Fruit fly (Drosophila melanogaster) whole organism, embryonic: ENCODE measurements around the gene CG17233.
A peak's percentile ranks its signal among the peaks of the same experiment; 100 is the strongest.

Source experiments
- Ada2b ChIP-seq: fragments of 200-800 bp; sonication (Bioruptor generic); IDR thresholded peaks from 2 replicates; pipeline ENCODE4 v1.3.6; 2022; ENCODE audit warnings: missing biosample characterization, missing genetic modification characterization
- Adf1 ChIP-seq: fragments of 200-800 bp; sonication (Bioruptor generic); IDR thresholded peaks from 2 replicates; pipeline ENCODE4 v1.3.6; 2022; ENCODE audit warnings: missing biosample characterization, missing genetic modification characterization
- Atf-2 ChIP-seq: fragments of 200-800 bp; sonication (Bioruptor generic); optimal IDR thresholded peaks from 2 replicates; lab custom pipeline; 2016; ENCODE audit warnings: missing biosample characterization, missing genetic modification characterization
- C15 ChIP-seq: fragments of 200-800 bp; sonication (Bioruptor generic); IDR thresholded peaks from 3 replicates; pipeline ENCODE4 v1.3.6; 2022; ENCODE audit warnings: missing biosample characterization, missing genetic modification characterization
- CG12104 ChIP-seq: fragments of 200-800 bp; sonication (Bioruptor generic); optimal IDR thresholded peaks from 3 replicates; lab custom pipeline; 2016; ENCODE audit warnings: missing biosample characterization, missing genetic modification characterization
- CG12155 ChIP-seq: fragments of 200-800 bp; sonication (Bioruptor generic); optimal IDR thresholded peaks from 3 replicates; lab custom pipeline; 2016; ENCODE audit warnings: missing biosample characterization, missing genetic modification characterization
- CG12942 ChIP-seq: fragments of 200-800 bp; sonication (Bioruptor generic); optimal IDR thresholded peaks from 3 replicates; lab custom pipeline; 2016; ENCODE audit warnings: missing biosample characterization, missing genetic modification characterization
- CG16815 ChIP-seq: fragments of 200-800 bp; sonication (Bioruptor generic); optimal IDR thresholded peaks from 3 replicates; lab custom pipeline; 2017; ENCODE audit warnings: missing biosample characterization, mild to moderate bottlenecking, missing genetic modification characterization
- CG17186 ChIP-seq: fragments of 200-800 bp; sonication (Bioruptor generic); optimal IDR thresholded peaks from 3 replicates; lab custom pipeline; 2017; ENCODE audit warnings: missing biosample characterization, missing genetic modification reagents, missing genetic modification characterization
- CG17328 ChIP-seq: fragments of 200-800 bp; sonication (Bioruptor generic); IDR thresholded peaks from 2 replicates; pipeline ENCODE4 v1.3.6; 2022; ENCODE audit warnings: missing biosample characterization, missing genetic modification characterization
- CG2129 ChIP-seq: fragments of 200-800 bp; sonication (Bioruptor generic); IDR thresholded peaks from 2 replicates; pipeline ENCODE4 v1.3.6; 2022; ENCODE audit warnings: missing biosample characterization, missing genetic modification characterization; ENCODE audit not compliant: partially characterized antibody
- CG2875 ChIP-seq: fragments of 200-800 bp; sonication (Bioruptor generic); optimal IDR thresholded peaks from 2 replicates; lab custom pipeline; 2017; ENCODE audit warnings: missing biosample characterization, mild to moderate bottlenecking, missing genetic modification characterization, missing genetic modification reagents
- CG31224 ChIP-seq: fragments of 200-800 bp; sonication (Bioruptor generic); IDR thresholded peaks from 2 replicates; pipeline ENCODE4 v1.3.6; 2022; ENCODE audit warnings: missing biosample characterization, missing genetic modification characterization
- CG33557 ChIP-seq: fragments of 200-800 bp; sonication (Bioruptor generic); optimal IDR thresholded peaks from 2 replicates; lab custom pipeline; 2019; ENCODE audit warnings: missing biosample characterization, mild to moderate bottlenecking, missing genetic modification characterization, moderate library complexity
- CG4404 ChIP-seq: fragments of 200-800 bp; sonication (Bioruptor generic); IDR thresholded peaks from 2 replicates; pipeline ENCODE4 v1.3.6; 2022; ENCODE audit warnings: missing biosample characterization, missing genetic modification characterization
- CG7786 ChIP-seq: fragments of 200-800 bp; sonication (Bioruptor generic); optimal IDR thresholded peaks from 2 replicates; lab custom pipeline; 2016; ENCODE audit warnings: missing biosample characterization, missing genetic modification characterization
- CG8359 ChIP-seq: fragments of 200-800 bp; sonication (Bioruptor generic); optimal IDR thresholded peaks from 2 replicates; lab custom pipeline; 2017; ENCODE audit warnings: missing biosample characterization, mild to moderate bottlenecking, missing genetic modification characterization, borderline replicate concordance
- CG9932 ChIP-seq: fragments of 200-800 bp; sonication (Bioruptor generic); IDR thresholded peaks from 2 replicates; pipeline ENCODE4 v1.3.6; 2022; ENCODE audit warnings: missing biosample characterization, missing genetic modification characterization
- CoRest ChIP-seq: fragments of 200-800 bp; sonication (Bioruptor generic); optimal IDR thresholded peaks from 3 replicates; lab custom pipeline; 2018; ENCODE audit warnings: missing biosample characterization, mild to moderate bottlenecking, missing genetic modification characterization, moderate library complexity
- Dek ChIP-seq: fragments of 200-800 bp; sonication (Bioruptor generic); optimal IDR thresholded peaks from 3 replicates; lab custom pipeline; 2019; ENCODE audit warnings: missing biosample characterization, mild to moderate bottlenecking, missing genetic modification characterization, moderate library complexity
- ERR ChIP-seq: fragments of 200-800 bp; sonication (Bioruptor generic); optimal IDR thresholded peaks from 2 replicates; lab custom pipeline; 2016; ENCODE audit warnings: missing biosample characterization, missing genetic modification characterization
- Gug ChIP-seq: fragments of 200-800 bp; sonication (Bioruptor generic); IDR thresholded peaks from 4 replicates; pipeline ENCODE4 v1.3.6; 2022; ENCODE audit warnings: missing biosample characterization, missing genetic modification characterization
- HHEX ChIP-seq: fragments of 200-800 bp; sonication (Bioruptor generic); optimal IDR thresholded peaks from 3 replicates; lab custom pipeline; 2017; ENCODE audit warnings: missing biosample characterization, mild to moderate bottlenecking, missing genetic modification characterization, missing genetic modification reagents
- HLH4C ChIP-seq: fragments of 200-800 bp; sonication (Bioruptor generic); IDR thresholded peaks from 3 replicates; pipeline ENCODE4 v1.3.6; 2022; ENCODE audit warnings: missing biosample characterization, missing genetic modification characterization; ENCODE audit not compliant: partially characterized antibody
- HLH54F ChIP-seq: fragments of 200-800 bp; sonication (Bioruptor generic); optimal IDR thresholded peaks from 3 replicates; lab custom pipeline; 2016; ENCODE audit warnings: missing biosample characterization, missing genetic modification characterization
- Lim3 ChIP-seq: fragments of 200-800 bp; sonication (Bioruptor generic); IDR thresholded peaks from 2 replicates; pipeline ENCODE4 v1.3.6; 2022; ENCODE audit warnings: missing biosample characterization, missing genetic modification characterization
- Meics ChIP-seq: fragments of 200-800 bp; sonication (Bioruptor generic); optimal IDR thresholded peaks from 2 replicates; lab custom pipeline; 2017; ENCODE audit warnings: missing biosample characterization, mild to moderate bottlenecking, missing genetic modification characterization
- Mrtf ChIP-seq: fragments of 200-800 bp; sonication (Bioruptor generic); IDR thresholded peaks from 3 replicates; pipeline ENCODE4 v1.3.6; 2022; ENCODE audit warnings: missing biosample characterization, missing genetic modification characterization
- NfI ChIP-seq: fragments of 200-800 bp; sonication (Bioruptor generic); optimal IDR thresholded peaks from 3 replicates; lab custom pipeline; 2018; ENCODE audit warnings: missing biosample characterization, mild to moderate bottlenecking, missing genetic modification characterization, moderate library complexity
- Ptx1 ChIP-seq: fragments of 200-800 bp; sonication (Bioruptor generic); IDR thresholded peaks from 2 replicates; pipeline ENCODE4 v1.3.6; 2022; ENCODE audit warnings: missing biosample characterization, missing genetic modification characterization
- Spps ChIP-seq: fragments of 200-800 bp; sonication (Bioruptor generic); optimal IDR thresholded peaks from 2 replicates; lab custom pipeline; 2018; ENCODE audit warnings: missing biosample characterization, mild to moderate bottlenecking, missing genetic modification characterization
- al ChIP-seq: fragments of 200-800 bp; sonication (Bioruptor generic); IDR thresholded peaks from 2 replicates; pipeline ENCODE4 v1.3.6; 2022; ENCODE audit warnings: missing biosample characterization, missing genetic modification characterization
- ap ChIP-seq: fragments of 200-800 bp; sonication (Bioruptor generic); IDR thresholded peaks from 2 replicates; pipeline ENCODE4 v1.3.6; 2022; ENCODE audit warnings: missing biosample characterization, missing genetic modification characterization
- cas ChIP-seq: fragments of 200-800 bp; sonication (Bioruptor generic); IDR thresholded peaks from 2 replicates; pipeline ENCODE4 v1.3.6; 2022; ENCODE audit warnings: missing biosample characterization, missing genetic modification characterization
- chif ChIP-seq, 2 experiments: fragments of 200-800 bp; sonication (Bioruptor generic); optimal IDR thresholded peaks; 3 replicates each; lab custom pipeline; 2016; ENCODE audit warnings: missing biosample characterization in 2 of 2, missing genetic modification characterization in 2 of 2
- cwo ChIP-seq: fragments of 200-800 bp; sonication (Bioruptor generic); optimal IDR thresholded peaks from 3 replicates; lab custom pipeline; 2017; ENCODE audit warnings: missing biosample characterization, missing genetic modification characterization, mild to moderate bottlenecking, moderate library complexity, missing genetic modification reagents
- dpn ChIP-seq, 2 experiments: fragments of 200-800 bp; sonication (Bioruptor generic); optimal IDR thresholded peaks; 3 replicates each; lab custom pipeline; 2016; ENCODE audit warnings: missing biosample characterization in 2 of 2, missing genetic modification characterization in 2 of 2
- ems ChIP-seq: fragments of 200-800 bp; sonication (Bioruptor generic); optimal IDR thresholded peaks from 3 replicates; lab custom pipeline; 2016; ENCODE audit warnings: missing biosample characterization, missing genetic modification characterization
- fd3F ChIP-seq: fragments of 200-800 bp; sonication (Bioruptor generic); optimal IDR thresholded peaks from 2 replicates; lab custom pipeline; 2018; ENCODE audit warnings: missing biosample characterization, mild to moderate bottlenecking, missing genetic modification characterization, moderate library complexity
- gsb-n ChIP-seq: fragments of 200-800 bp; sonication (Bioruptor generic); optimal IDR thresholded peaks from 3 replicates; lab custom pipeline; 2018; ENCODE audit warnings: missing biosample characterization, mild to moderate bottlenecking, missing genetic modification characterization
- hth ChIP-seq: fragments of >200 bp; optimal IDR thresholded peaks from 2 replicates; lab custom pipeline; 2017; ENCODE audit warnings: inconsistent platforms
- kni ChIP-seq: fragments of 200-800 bp; sonication (Bioruptor generic); optimal IDR thresholded peaks from 3 replicates; lab custom pipeline; 2017; ENCODE audit warnings: mild to moderate bottlenecking, missing biosample characterization, missing genetic modification reagents, missing genetic modification characterization
- phol ChIP-seq: fragments of 200-800 bp; sonication (Bioruptor generic); optimal IDR thresholded peaks from 3 replicates; lab custom pipeline; 2018; ENCODE audit warnings: missing biosample characterization, mild to moderate bottlenecking, missing genetic modification characterization, moderate library complexity
- seq ChIP-seq: fragments of 200-800 bp; sonication (Bioruptor generic); IDR thresholded peaks from 2 replicates; pipeline ENCODE4 v1.3.6; 2022; ENCODE audit warnings: missing biosample characterization, missing genetic modification characterization
- slp2 ChIP-seq: fragments of 200-800 bp; sonication (Bioruptor generic); optimal IDR thresholded peaks from 2 replicates; lab custom pipeline; 2016; ENCODE audit warnings: missing biosample characterization, missing genetic modification characterization
- ssp ChIP-seq: fragments of 200-800 bp; sonication (Bioruptor generic); IDR thresholded peaks from 2 replicates; pipeline ENCODE4 v1.3.6; 2022; ENCODE audit warnings: missing biosample characterization, missing genetic modification characterization
- trh ChIP-seq: fragments of 200-800 bp; sonication (Bioruptor generic); optimal IDR thresholded peaks from 2 replicates; lab custom pipeline; 2016; ENCODE audit warnings: missing biosample characterization, missing genetic modification characterization
- wdn ChIP-seq: fragments of 200-800 bp; sonication (Bioruptor generic); IDR thresholded peaks from 2 replicates; pipeline ENCODE4 v1.3.6; 2022; ENCODE audit warnings: missing biosample characterization, missing genetic modification characterization
- zf30C ChIP-seq: fragments of 200-800 bp; sonication (Bioruptor generic); optimal IDR thresholded peaks from 3 replicates; lab custom pipeline; 2018; ENCODE audit warnings: missing biosample characterization, mild to moderate bottlenecking, missing genetic modification characterization

Gene CG17233

DNA sequence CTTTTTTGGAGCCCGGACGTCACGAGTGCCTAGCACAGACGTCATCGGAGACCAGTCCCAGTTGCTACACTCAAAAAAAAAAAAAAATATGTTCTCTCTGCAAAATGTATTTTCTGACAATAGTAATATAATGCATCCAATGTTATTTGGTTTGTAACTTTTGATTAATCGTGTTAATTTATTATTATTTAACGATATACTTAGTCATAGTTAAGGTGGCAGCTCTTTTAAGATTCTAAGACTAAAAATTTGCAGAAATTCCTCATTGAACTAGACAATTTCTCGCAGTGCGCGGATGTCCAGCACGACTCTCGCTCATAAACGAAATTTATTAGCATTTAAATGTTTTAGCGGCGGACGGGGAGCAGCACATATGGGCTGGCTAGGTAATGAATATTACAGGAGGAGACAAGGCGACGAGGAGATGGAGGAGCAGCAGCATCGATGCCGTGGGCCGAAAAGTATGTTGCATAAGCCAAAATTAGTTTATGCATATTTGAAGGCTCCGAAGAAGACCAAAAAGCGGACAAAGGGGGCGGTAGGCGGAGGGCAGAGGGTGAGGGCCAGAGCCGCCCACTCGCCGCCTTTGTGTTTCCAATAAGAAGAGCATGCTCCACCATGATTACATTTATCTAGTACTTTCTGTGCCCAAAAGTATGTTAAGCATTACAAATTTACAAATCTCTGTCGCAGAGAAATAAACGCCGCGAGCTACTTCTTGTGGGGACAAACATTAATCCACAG lies 58.2 kb downstream of the CG17233 start (continued):
- TF ChIP-seq gsb-n (tag; lab: Kevin White, UChicago) (no peak), Gug (GFP tag; lab: Robert Waterston, UW) (peak; percentile 33; the same call in 2 of the 4 replicates), al (GFP tag; lab: Robert Waterston, UW) (peak; percentile 51), Spps (tag; lab: Kevin White, UChicago) (no peak), ssp (GFP tag; lab: Robert Waterston, UW) (peak; percentile 10; the same call in 1 of the 2 replicates), Atf-2 (peak; percentile 32), CG33557 (GFP tag; lab: Kevin White, UChicago) (no peak), cwo (GFP tag; lab: Kevin White, UChicago) (peak; percentile 59), CG16815 (GFP tag; lab: Kevin White, UChicago) (peak; percentile 59), HLH54F (peak; percentile 28), HLH4C (GFP tag; lab: Robert Waterston, UW) (no peak), kni (GFP tag; lab: Kevin White, UChicago) (no peak), CG17186 (GFP tag; lab: Kevin White, UChicago) (no peak), CG7786 (GFP tag; lab: Kevin White, UChicago) (peak; percentile 30), CG2875 (GFP tag; lab: Kevin White, UChicago) (peak; percentile 25), phol (tag; lab: Kevin White, UChicago) (peak; percentile 60), Meics (GFP tag; lab: Kevin White, UChicago) (peak; percentile 61), ems (GFP tag; lab: Kevin White, UChicago) (no peak), Ptx1 (GFP tag; lab: Robert Waterston, UW) (peak; percentile 46; the same call in 1 of the 2 replicates), CG12942 (GFP tag; lab: Kevin White, UChicago) (peak; percentile 14), dpn (GFP tag; optimal IDR thresholded peaks at IDR 0.05; lab: Kevin White, UChicago) (peak in 1 of 2 experiments; percentile 17), CG12104 (peak; percentile 48), fd3F (GFP tag; lab: Kevin White, UChicago) (peak; percentile 17), CG2129 (GFP tag; lab: Robert Waterston, UW) (no peak), Lim3 (GFP tag; lab: Robert Waterston, UW) (no peak), CG17328 (0 out of 2 replicates have a peak, but pooled peaks have one; percentile 19), NfI (GFP tag; lab: Kevin White, UChicago) (peak; percentile 52), CoRest (tag; lab: Kevin White, UChicago) (peak; percentile 55), ap (no peak), hth (lab: Kevin White, UChicago) (no peak), seq (GFP tag; lab: Robert Waterston, UW) (peak; percentile 56; the same call in 1 of the 2 replicates), CG4404 (peak; percentile 29; the same call in 1 of the 2 replicates), zf30C (peak; percentile 33), CG31224 (GFP tag; lab: Robert Waterston, UW) (0 out of 2 replicates have a peak, but pooled peaks have one; percentile 5), Ada2b (peak; percentile 47), Adf1 (0 out of 2 replicates have a peak, but pooled peaks have one; percentile 12), cas (GFP tag; lab: Robert Waterston, UW) (no peak), CG8359 (GFP tag; lab: Kevin White, UChicago) (no peak), Mrtf (GFP tag; lab: Robert Waterston, UW) (0 out of 3 replicates have a peak, but pooled peaks have one; percentile 9), HHEX (GFP tag; lab: Kevin White, UChicago) (peak; percentile 48), Dek (tag; lab: Kevin White, UChicago) (peak; percentile 28), slp2 (GFP tag; lab: Kevin White, UChicago) (no peak), trh (GFP tag; lab: Kevin White, UChicago) (no peak), C15 (GFP tag; lab: Robert Waterston, UW) (no peak), CG9932 (GFP tag; lab: Robert Waterston, UW) (peak; percentile 56; the same call in 1 of the 2 replicates), CG12155 (no peak), ERR (GFP tag; lab: Kevin White, UChicago) (no peak), wdn (GFP tag; lab: Robert Waterston, UW) (0 out of 2 replicates have a peak, but pooled peaks have one; percentile 8), chif (GFP tag; optimal IDR thresholded peaks at IDR 0.05; lab: Kevin White, UChicago) (peak; percentile 39 to 45)
